Worm (Caenorhabditis elegans) whole organism, L2 larva: ENCODE measurements around the gene praf-3.

Source experiments
- C34F6.9 ChIP-seq: fragments of 150-350 bp; optimal IDR thresholded peaks from 2 replicates; lab custom pipeline; 2014; ENCODE audit warnings: missing biosample characterization, missing genetic modification characterization
- F13H6.1 ChIP-seq: sonication (generic microtip); optimal IDR thresholded peaks from 2 replicates; lab custom pipeline; 2016; ENCODE audit warnings: missing genetic modification characterization, missing compliant biosample characterization
- R02D3.7 ChIP-seq: fragments of 150-350 bp; optimal IDR thresholded peaks from 2 replicates; lab custom pipeline; 2014; ENCODE audit warnings: missing biosample characterization, missing genetic modification characterization
- Y55F3AM.14 ChIP-seq: fragments of 200-800 bp; sonication (Bioruptor generic); optimal IDR thresholded peaks from 2 replicates; lab custom pipeline; 2018; ENCODE audit warnings: mild to moderate bottlenecking, missing genetic modification characterization, missing compliant biosample characterization
- ZK546.5 ChIP-seq: sonication (generic microtip); optimal IDR thresholded peaks from 2 replicates; lab custom pipeline; 2017; ENCODE audit warnings: missing biosample characterization, missing genetic modification characterization
- blmp-1 ChIP-seq: sonication (generic microtip); optimal IDR thresholded peaks from 2 replicates; lab custom pipeline; 2017; ENCODE audit warnings: missing genetic modification characterization, mild to moderate bottlenecking, missing compliant biosample characterization, antibody characterized with exemption, moderate library complexity; ENCODE audit not compliant: insufficient read depth
- ceh-82 ChIP-seq: fragments of 150-350 bp; optimal IDR thresholded peaks from 2 replicates; lab custom pipeline; 2014; ENCODE audit warnings: missing biosample characterization, missing genetic modification characterization
- dmd-4 ChIP-seq: sonication (generic microtip); optimal IDR thresholded peaks from 2 replicates; lab custom pipeline; 2017; ENCODE audit warnings: missing biosample characterization, missing genetic modification characterization
- elt-1 ChIP-seq: fragments of 150-350 bp; optimal IDR thresholded peaks from 2 replicates; lab custom pipeline; 2014; ENCODE audit warnings: missing biosample characterization, missing genetic modification characterization
- gmeb-1 ChIP-seq: fragments of 150-350 bp; optimal IDR thresholded peaks from 2 replicates; lab custom pipeline; 2014; ENCODE audit warnings: missing biosample characterization, missing genetic modification characterization
- lin-11 ChIP-seq: fragments of 150-350 bp; sonication (generic microtip); optimal IDR thresholded peaks from 2 replicates; lab custom pipeline; 2014; ENCODE audit warnings: missing biosample characterization, missing genetic modification characterization, inconsistent platforms, mixed read lengths
- lin-13 ChIP-seq: fragments of 150-350 bp; optimal IDR thresholded peaks from 2 replicates; lab custom pipeline; 2014; ENCODE audit warnings: missing biosample characterization, missing genetic modification reagents, missing genetic modification characterization
- lin-39 ChIP-seq: fragments of 150-350 bp; optimal IDR thresholded peaks from 2 replicates; lab custom pipeline; 2014; ENCODE audit warnings: missing biosample characterization, missing genetic modification reagents, missing genetic modification characterization
- lsy-2 ChIP-seq, 2 experiments: fragments of 150-350 bp in 1 of 2; sonication (generic microtip) in 1 of 2; optimal IDR thresholded peaks; 2 replicates each; lab custom pipeline; 2014 to 2017; ENCODE audit warnings: missing biosample characterization in 2 of 2, missing genetic modification characterization in 2 of 2
- mab-5 ChIP-seq: fragments of 150-350 bp; optimal IDR thresholded peaks from 2 replicates; lab custom pipeline; 2014; ENCODE audit warnings: missing biosample characterization, missing genetic modification characterization
- mbf-1 ChIP-seq: sonication (generic microtip); optimal IDR thresholded peaks from 2 replicates; lab custom pipeline; 2017; ENCODE audit warnings: missing biosample characterization, missing genetic modification characterization
- mdl-1 ChIP-seq, 2 experiments: fragments of 150-350 bp in 1 of 2; sonication (generic microtip) in 1 of 2; optimal IDR thresholded peaks; 2 replicates each; lab custom pipeline; 2017; ENCODE audit warnings: missing biosample characterization in 2 of 2, missing genetic modification characterization in 2 of 2
- nhr-10 ChIP-seq: sonication (generic microtip); optimal IDR thresholded peaks from 2 replicates; lab custom pipeline; 2017; ENCODE audit warnings: missing biosample characterization, missing genetic modification characterization
- nhr-11 ChIP-seq: fragments of 150-350 bp; optimal IDR thresholded peaks from 2 replicates; lab custom pipeline; 2014; ENCODE audit warnings: missing biosample characterization, missing genetic modification characterization
- nhr-12 ChIP-seq: fragments of 150-350 bp; optimal IDR thresholded peaks from 2 replicates; lab custom pipeline; 2014; ENCODE audit warnings: missing biosample characterization, missing genetic modification characterization
- nhr-21 ChIP-seq: fragments of 150-350 bp; optimal IDR thresholded peaks from 2 replicates; lab custom pipeline; 2014; ENCODE audit warnings: missing biosample characterization, missing genetic modification characterization
- nhr-237 ChIP-seq: fragments of 150-350 bp; optimal IDR thresholded peaks from 2 replicates; lab custom pipeline; 2014; ENCODE audit warnings: missing biosample characterization, missing genetic modification characterization
- nhr-25 ChIP-seq: fragments of 150-350 bp; sonication (generic microtip); optimal IDR thresholded peaks from 3 replicates; lab custom pipeline; 2014; ENCODE audit warnings: missing biosample characterization, missing genetic modification characterization
- nhr-6 ChIP-seq: fragments of 150-350 bp; optimal IDR thresholded peaks from 2 replicates; lab custom pipeline; 2014; ENCODE audit warnings: missing biosample characterization, missing genetic modification characterization
- nhr-77 ChIP-seq: fragments of 150-350 bp; optimal IDR thresholded peaks from 2 replicates; lab custom pipeline; 2014; ENCODE audit warnings: missing biosample characterization, missing genetic modification characterization
- sem-4 ChIP-seq: fragments of 150-350 bp; optimal IDR thresholded peaks from 2 replicates; lab custom pipeline; 2014; ENCODE audit warnings: missing biosample characterization, missing genetic modification reagents, missing genetic modification characterization
- skn-1 ChIP-seq: sonication (generic microtip); optimal IDR thresholded peaks from 2 replicates; lab custom pipeline; 2017; ENCODE audit warnings: missing biosample characterization, missing genetic modification characterization
- sma-3 ChIP-seq: sonication (generic microtip); optimal IDR thresholded peaks from 2 replicates; lab custom pipeline; 2016; ENCODE audit warnings: missing genetic modification reagents, missing genetic modification characterization, missing compliant biosample characterization
- sma-9 ChIP-seq, 2 experiments: fragments of 150-350 bp in 1 of 2; sonication (generic microtip) in 1 of 2; optimal IDR thresholded peaks; 2 replicates each; lab custom pipeline; 2014 to 2016; ENCODE audit warnings: missing genetic modification characterization in 2 of 2, mild to moderate bottlenecking in 1 of 2, missing biosample characterization in 1 of 2, missing compliant biosample characterization in 1 of 2, missing genetic modification reagents in 1 of 2, moderate library complexity in 1 of 2
- unc-39 ChIP-seq: fragments of 150-350 bp; optimal IDR thresholded peaks from 2 replicates; lab custom pipeline; 2014; ENCODE audit warnings: missing biosample characterization, missing genetic modification characterization
- unc-55 ChIP-seq: fragments of 150-350 bp; sonication (generic microtip); optimal IDR thresholded peaks from 3 replicates; lab custom pipeline; 2014; ENCODE audit warnings: missing biosample characterization, missing genetic modification reagents, missing genetic modification characterization
- unc-62 ChIP-seq: fragments of 150-350 bp; optimal IDR thresholded peaks from 2 replicates; lab custom pipeline; 2014; ENCODE audit warnings: missing biosample characterization, missing genetic modification reagents, missing genetic modification characterization
- zag-1 ChIP-seq: fragments of 150-350 bp; optimal IDR thresholded peaks from 2 replicates; lab custom pipeline; 2014; ENCODE audit warnings: missing biosample characterization, missing genetic modification characterization
- ztf-1 ChIP-seq: fragments of 200-800 bp; sonication (Bioruptor generic); conservative IDR thresholded peaks from 2 replicates; pipeline ENCODE4 v1.3.6; 2022; ENCODE audit warnings: missing genetic modification characterization, missing compliant biosample characterization
- ztf-11 ChIP-seq: sonication (generic microtip); optimal IDR thresholded peaks from 2 replicates; lab custom pipeline; 2017; ENCODE audit warnings: missing biosample characterization, missing genetic modification characterization
- ztf-4 ChIP-seq: fragments of 150-350 bp; optimal IDR thresholded peaks from 2 replicates; lab custom pipeline; 2014; ENCODE audit warnings: missing biosample characterization, missing genetic modification characterization

praf-3 gene

ce11 chrIV:8355592-8355991, 24.2 kb upstream of the praf-3 start, which contains the start of the genes F17E9.2 and col-116:
F17E9.2 (plus strand) TSS chrIV:8355892.
col-116 (plus strand) TSS chrIV:8355906.
- TF ChIP-seq nhr-25 (tag; lab: Kevin White, UChicago) = no peak
- TF ChIP-seq nhr-237 (tag; lab: Kevin White, UChicago) = no peak
- no peak for TF ChIP-seq blmp-1
- no peak for TF ChIP-seq mab-5
- no peak for TF ChIP-seq lsy-2 (tag; optimal IDR thresholded peaks at IDR 0.05; lab: Kevin White, UChicago)
- TF ChIP-seq unc-62 = no peak
- no peak for TF ChIP-seq ztf-4 (tag; lab: Kevin White, UChicago)
- TF ChIP-seq mbf-1 (tag; lab: Kevin White, UChicago) = no peak
- no peak for TF ChIP-seq lin-39 (tag; lab: Kevin White, UChicago)
- no peak for TF ChIP-seq lin-13
- TF ChIP-seq elt-1 = no peak
- no peak for TF ChIP-seq R02D3.7 (tag; lab: Kevin White, UChicago)
- TF ChIP-seq zag-1 (tag; lab: Kevin White, UChicago) = no peak
- TF ChIP-seq, all 48 proteins: peak for 0

ce11 chrIV:8357299-8357698, 22.5 kb upstream of the praf-3 start:
- TF ChIP-seq lin-13 = no peak
- TF ChIP-seq lin-39 (tag; lab: Kevin White, UChicago) = no peak
- TF ChIP-seq sma-3 = no peak
- no peak for TF ChIP-seq elt-1
- no peak for TF ChIP-seq dmd-4 (tag; lab: Kevin White, UChicago)
- no peak for TF ChIP-seq ZK546.5 (tag; lab: Kevin White, UChicago)
- no peak for TF ChIP-seq F13H6.1 (tag; lab: Kevin White, UChicago)
- no peak for TF ChIP-seq nhr-11 (tag; lab: Kevin White, UChicago)
- no peak for TF ChIP-seq sma-9 (GFP tag; optimal IDR thresholded peaks at IDR 0.05; lab: Kevin White, UChicago)
- TF ChIP-seq sma-9 (tag; optimal IDR thresholded peaks at IDR 0.05; lab: Kevin White, UChicago) = no peak
- TF ChIP-seq lin-11 = no peak

ce11 chrIV:8358492-8358891, 21.3 kb upstream of the praf-3 start, which contains the start of gene D2096.13:
D2096.13 (minus strand) TSS chrIV:8358592.
- TF ChIP-seq nhr-237 (tag; lab: Kevin White, UChicago) (no peak), ceh-82 (tag; lab: Kevin White, UChicago) (no peak), nhr-21 (no peak), nhr-77 (tag; lab: Kevin White, UChicago) (no peak), lin-39 (tag; lab: Kevin White, UChicago) (no peak), mdl-1 (tag; optimal IDR thresholded peaks at IDR 0.05; lab: Kevin White, UChicago) (no peak), C34F6.9 (tag; lab: Kevin White, UChicago) (no peak), ztf-4 (tag; lab: Kevin White, UChicago) (no peak), nhr-10 (tag; lab: Kevin White, UChicago) (no peak), nhr-6 (tag; lab: Kevin White, UChicago) (no peak), sma-3 (no peak), F13H6.1 (tag; lab: Kevin White, UChicago) (no peak), Y55F3AM.14 (no peak), elt-1 (no peak), nhr-11 (tag; lab: Kevin White, UChicago) (no peak), lsy-2 (tag; optimal IDR thresholded peaks at IDR 0.05; lab: Kevin White, UChicago) (no peak), ztf-1 (GFP tag; lab: Robert Waterston, UW) (no peak), unc-39 (no peak)
- TF ChIP-seq, all 48 proteins: peak for 0

- peak; percentile 36 for TF ChIP-seq unc-55 (GFP tag; lab: Kevin White, UChicago)
- TF ChIP-seq dmd-4 (tag; lab: Kevin White, UChicago) = no peak
- TF ChIP-seq lsy-2 (tag; optimal IDR thresholded peaks at IDR 0.05; lab: Kevin White, UChicago) = no peak
- TF ChIP-seq lin-39 (tag; lab: Kevin White, UChicago) = no peak
- TF ChIP-seq ceh-82 (tag; lab: Kevin White, UChicago) = no peak
- no peak for TF ChIP-seq mbf-1 (tag; lab: Kevin White, UChicago)
- no peak for TF ChIP-seq nhr-12 (tag; lab: Kevin White, UChicago)
- no peak for TF ChIP-seq elt-1
- TF ChIP-seq ztf-11 (tag; lab: Kevin White, UChicago) = no peak
- TF ChIP-seq C34F6.9 (tag; lab: Kevin White, UChicago) = peak; percentile 63
- TF ChIP-seq skn-1 (tag; lab: Kevin White, UChicago) = no peak
- TF ChIP-seq ztf-1 (GFP tag; lab: Robert Waterston, UW) = no peak
- TF ChIP-seq R02D3.7 (tag; lab: Kevin White, UChicago) = no peak
- TF ChIP-seq nhr-10 (tag; lab: Kevin White, UChicago) = no peak
- TF ChIP-seq sem-4 (tag; lab: Kevin White, UChicago) = no peak
- no peak for TF ChIP-seq nhr-237 (tag; lab: Kevin White, UChicago)
- TF ChIP-seq gmeb-1 (tag; lab: Kevin White, UChicago) = no peak
Measured at ce11 chrIV:8359716-8360407, 19.9 kb upstream of the praf-3 start, which contains the start of gene D2096.5. D2096.5 (minus strand) TSS chrIV:8359766.
